Worm (Caenorhabditis elegans): ENCODE data around the gene F15E6.6.
A peak's percentile ranks its signal among the peaks of the same experiment; 100 is the strongest.

F15E6.6 gene

DNA sequence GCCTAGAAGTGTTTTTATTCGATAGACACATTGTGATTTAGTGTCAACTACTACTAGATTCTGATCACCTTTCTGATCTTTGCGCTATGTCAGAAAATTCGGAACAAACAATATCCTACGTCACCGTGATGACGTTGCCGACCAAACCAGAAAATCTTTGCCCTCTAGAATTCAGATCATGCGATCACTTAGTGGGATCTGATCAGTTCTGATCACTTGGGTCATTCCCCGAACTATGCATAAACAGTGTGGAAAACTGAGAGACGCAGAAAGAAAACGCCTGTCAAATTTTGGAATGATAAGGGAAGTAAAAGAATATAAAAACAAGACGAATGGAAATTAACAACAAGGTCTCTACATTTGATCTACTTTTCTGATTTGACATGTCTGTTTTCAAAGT lies 10.6 kb upstream of the F15E6.6 start, which contains the start of gene F15E6.3:
F15E6.3 (plus strand) TSS at position 344 of the 400 bp plus-strand sequence.
- TF ChIP-seq aha-1 (tag) (peak; percentile 24), lsy-2 (tag; optimal IDR thresholded peaks at IDR 0.05) (peak in 1 of 2 experiments; percentile 22), hlh-11 (tag; optimal IDR thresholded peaks at IDR 0.05) (peak; percentile 76), nhr-77 (tag; optimal IDR thresholded peaks at IDR 0.05) (no peak), dve-1 (tag; optimal IDR thresholded peaks at IDR 0.05; ENCODE audit: insufficient read depth) (peak; percentile 52), nhr-28 (tag; optimal IDR thresholded peaks at IDR 0.05) (peak; percentile 82), mdl-1 (tag; optimal IDR thresholded peaks at IDR 0.05) (peak; percentile 32 to 62), T26A8.4 (GFP tag; IDR thresholded peaks at IDR 0.05) (no peak), nhr-48 (tag; optimal IDR thresholded peaks at IDR 0.05) (peak; percentile 79), egl-43 (GFP tag; IDR thresholded peaks at IDR 0.05) (no peak), madf-9 (GFP tag; conservative IDR thresholded peaks at IDR 0.05) (no peak), duxl-1 (tag; optimal IDR thresholded peaks at IDR 0.05; ENCODE audit: poor library complexity) (peak; percentile 26), nhr-11 (tag; optimal IDR thresholded peaks at IDR 0.05) (peak; percentile 34), dmd-8 (GFP tag; IDR thresholded peaks at IDR 0.05) (no peak), tra-1 (GFP tag; IDR thresholded peaks at IDR 0.05) (no peak), hlh-30 (tag; optimal IDR thresholded peaks at IDR 0.05; ENCODE audit: insufficient read depth) (peak; percentile 78), mxl-3 (GFP tag; optimal IDR thresholded peaks at IDR 0.05) (peak; percentile 29), dmd-6 (GFP tag; IDR thresholded peaks at IDR 0.05) (peak; percentile 74), unc-62 (GFP tag; optimal IDR thresholded peaks at IDR 0.05 in 1 of 2) (peak in 1 of 2 experiments; percentile 99), unc-62 (tag; optimal IDR thresholded peaks at IDR 0.05) (no peak), R02D3.7 (tag; optimal IDR thresholded peaks at IDR 0.05) (no peak), nhr-102 (tag; optimal IDR thresholded peaks at IDR 0.05) (peak; percentile 65), lin-29 (GFP tag; IDR thresholded peaks at IDR 0.05) (no peak)

ce11 chrIV:4292569-4292968 lies 8.6 kb upstream of the F15E6.6 start, which contains the start of gene F15E6.10:
Gene F15E6.10, plus strand, starts transcription at chrIV:4292869.
- TF ChIP-seq lin-39 (tag; optimal IDR thresholded peaks at IDR 0.05) (no peak), daf-19 (GFP tag; conservative IDR thresholded peaks at IDR 0.05) (no peak), nhr-10 (tag; optimal IDR thresholded peaks at IDR 0.05) (no peak), daf-16 (GFP tag; optimal IDR thresholded peaks at IDR 0.05) (no peak), daf-16 (tag; optimal IDR thresholded peaks at IDR 0.05) (no peak), nhr-41 (GFP tag; IDR thresholded peaks at IDR 0.05) (no peak), aha-1 (tag) (no peak), Y75B8A.6 (GFP tag; IDR thresholded peaks at IDR 0.05) (no peak), ceh-32 (tag; optimal IDR thresholded peaks at IDR 0.05; ENCODE audit: poor library complexity) (no peak), F10B5.3 (tag; optimal IDR thresholded peaks at IDR 0.05) (no peak), ceh-28 (tag; optimal IDR thresholded peaks at IDR 0.05) (no peak), sdz-12 (GFP tag; optimal IDR thresholded peaks at IDR 0.05) (no peak), egl-27 (tag; optimal IDR thresholded peaks at IDR 0.05) (no peak), nhr-237 (tag; optimal IDR thresholded peaks at IDR 0.05) (no peak), vab-7 (GFP tag; IDR thresholded peaks at IDR 0.05) (no peak), egl-43 (GFP tag; IDR thresholded peaks at IDR 0.05) (no peak), nhr-111 (GFP tag; optimal IDR thresholded peaks at IDR 0.05) (no peak), dpl-1 (GFP tag; optimal IDR thresholded peaks at IDR 0.05) (no peak), duxl-1 (tag; optimal IDR thresholded peaks at IDR 0.05; ENCODE audit: poor library complexity) (no peak)

- TF ChIP-seq daf-16 (GFP tag; optimal IDR thresholded peaks at IDR 0.05) = no peak
- no peak for TF ChIP-seq daf-16 (tag; optimal IDR thresholded peaks at IDR 0.05)
- no peak for TF ChIP-seq daf-8 (GFP tag; IDR thresholded peaks at IDR 0.05)
- no peak for TF ChIP-seq ZK546.5 (tag; optimal IDR thresholded peaks at IDR 0.05)
- TF ChIP-seq hif-1 (tag; optimal IDR thresholded peaks at IDR 0.05) = no peak
- TF ChIP-seq F26F4.8 (GFP tag; conservative IDR thresholded peaks at IDR 0.05) = no peak
- no peak for TF ChIP-seq lir-3 (tag; optimal IDR thresholded peaks at IDR 0.05)
- no peak for TF ChIP-seq aha-1 (tag)
- no peak for TF ChIP-seq nhr-6 (tag; optimal IDR thresholded peaks at IDR 0.05)
- TF ChIP-seq mes-2 (tag; optimal IDR thresholded peaks at IDR 0.05; ENCODE audit: poor library complexity, severe bottlenecking) = no peak
- TF ChIP-seq Y75B8A.6 (GFP tag; IDR thresholded peaks at IDR 0.05) = no peak
- TF ChIP-seq attf-4 (tag; optimal IDR thresholded peaks at IDR 0.05) = no peak
- TF ChIP-seq madf-9 (GFP tag; conservative IDR thresholded peaks at IDR 0.05) = no peak
Observed at ce11 chrIV:4291174-4291573, 7.3 kb upstream of the F15E6.6 start, which contains the start of gene F15E6.4. Gene F15E6.4, plus strand, starts transcription at chrIV:4291474.

Measured in whole organism, L4 larva.